Fruit fly (Drosophila melanogaster): ENCODE measurements around the gene HemK2.

dm6 chr2L:2807597-2807996 is 48.1 kb upstream of the HemK2 start:
- TF ChIP-seq svp (GFP tag) (peak; percentile 87), topi (GFP tag; optimal IDR thresholded peaks at IDR 0.05) (no peak), CG6854 (GFP tag; optimal IDR thresholded peaks at IDR 0.05) (no peak), CG16779 (tag; optimal IDR thresholded peaks at IDR 0.05) (no peak), spab (GFP tag; optimal IDR thresholded peaks at IDR 0.05) (no peak), Met (GFP tag; optimal IDR thresholded peaks at IDR 0.05) (no peak), Gug (GFP tag; IDR thresholded peaks at IDR 0.05) (no peak), Sox15 (GFP tag; optimal IDR thresholded peaks at IDR 0.05) (no peak), lz (GFP tag; optimal IDR thresholded peaks at IDR 0.05) (no peak), Smox (GFP tag; optimal IDR thresholded peaks at IDR 0.05) (no peak)

Measured in whole organism, prepupa.